Fruit fly (Drosophila melanogaster): ENCODE results near the gene ergic53.
A peak's percentile ranks its signal among the peaks of the same experiment; 100 is the strongest.

ergic53 gene

dm6 chr3L:8584086-8584485 lies 49.3 kb downstream of the ergic53 start (continued):
- no peak for TF ChIP-seq CG3163 (GFP tag; optimal IDR thresholded peaks at IDR 0.05)
- no peak for TF ChIP-seq CG1832 (GFP tag; optimal IDR thresholded peaks at IDR 0.05)
- peak; percentile 46 for TF ChIP-seq her (GFP tag; optimal IDR thresholded peaks at IDR 0.05)
- TF ChIP-seq CG13424 (tag; optimal IDR thresholded peaks at IDR 0.05), result no peak
- no peak for TF ChIP-seq CG4730 (GFP tag; IDR thresholded peaks at IDR 0.05)
- no peak for TF ChIP-seq slbo (GFP tag; IDR thresholded peaks at IDR 0.05)
- TF ChIP-seq ranshi (GFP tag; IDR thresholded peaks at IDR 0.05), result no peak; the same call in 1 of the 2 replicates
- TF ChIP-seq cato (GFP tag; optimal IDR thresholded peaks at IDR 0.05; ENCODE audit: borderline replicate concordance), result no peak
- TF ChIP-seq ap (GFP tag; IDR thresholded peaks at IDR 0.05), result no peak
- TF ChIP-seq CG15514 (GFP tag; optimal IDR thresholded peaks at IDR 0.05), result peak; percentile 68
- no peak for TF ChIP-seq CG11093 (GFP tag; IDR thresholded peaks at IDR 0.05)
- TF ChIP-seq en (GFP tag; optimal IDR thresholded peaks at IDR 0.05), result peak; percentile 30
- no peak for TF ChIP-seq CG17186 (GFP tag; optimal IDR thresholded peaks at IDR 0.05)
- no peak for TF ChIP-seq NFAT (GFP tag; IDR thresholded peaks at IDR 0.05)
- TF ChIP-seq Fer1 (GFP tag; optimal IDR thresholded peaks at IDR 0.05), result peak; percentile 61
- no peak for TF ChIP-seq lola (GFP tag; optimal IDR thresholded peaks at IDR 0.05)
- TF ChIP-seq Atf3 (GFP tag; optimal IDR thresholded peaks at IDR 0.05), result no peak
- peak; percentile 26 for TF ChIP-seq CG31365 (tag; optimal IDR thresholded peaks at IDR 0.05)

Data from whole organism, embryonic.